Worm (Caenorhabditis elegans): Measurements from ENCODE around the gene T04C12.33.

Gene T04C12.33

DNA sequence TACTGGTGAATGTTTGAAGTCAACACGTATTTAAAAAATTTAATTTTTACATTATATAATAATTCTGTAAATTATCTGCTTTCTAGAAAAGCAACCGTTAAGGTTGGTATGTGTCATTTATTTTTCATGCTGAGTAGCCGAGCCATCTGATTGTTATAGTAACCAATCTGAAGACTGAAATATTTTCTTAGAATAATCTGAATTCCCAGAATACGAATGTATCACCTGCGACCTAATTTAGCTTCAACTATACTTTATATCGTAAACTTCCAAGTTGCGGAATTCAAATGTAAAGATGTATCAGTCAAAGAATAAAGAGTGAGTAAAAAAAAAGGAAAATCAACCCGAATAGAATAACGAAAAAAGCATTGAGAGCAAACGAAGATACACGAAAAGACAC, 18.8 kb upstream of the T04C12.33 start:
- TF ChIP-seq elt-3 (tag; optimal IDR thresholded peaks at IDR 0.05): no peak
- no peak for TF ChIP-seq alr-1 (tag; optimal IDR thresholded peaks at IDR 0.05)
- TF ChIP-seq ama-1 (optimal IDR thresholded peaks at IDR 0.05): no peak
- TF ChIP-seq ceh-82 (tag; optimal IDR thresholded peaks at IDR 0.05): no peak
- TF ChIP-seq gmeb-1 (tag; optimal IDR thresholded peaks at IDR 0.05): no peak
- TF ChIP-seq ztf-11 (tag; optimal IDR thresholded peaks at IDR 0.05): no peak
- no peak for TF ChIP-seq mab-5 (tag; optimal IDR thresholded peaks at IDR 0.05)
- no peak for TF ChIP-seq ZK546.5 (tag; optimal IDR thresholded peaks at IDR 0.05)
- TF ChIP-seq crh-2 (tag; optimal IDR thresholded peaks at IDR 0.05): no peak
- TF ChIP-seq zag-1 (tag; optimal IDR thresholded peaks at IDR 0.05): no peak
- TF ChIP-seq C34F6.9 (tag; optimal IDR thresholded peaks at IDR 0.05): no peak

DNA sequence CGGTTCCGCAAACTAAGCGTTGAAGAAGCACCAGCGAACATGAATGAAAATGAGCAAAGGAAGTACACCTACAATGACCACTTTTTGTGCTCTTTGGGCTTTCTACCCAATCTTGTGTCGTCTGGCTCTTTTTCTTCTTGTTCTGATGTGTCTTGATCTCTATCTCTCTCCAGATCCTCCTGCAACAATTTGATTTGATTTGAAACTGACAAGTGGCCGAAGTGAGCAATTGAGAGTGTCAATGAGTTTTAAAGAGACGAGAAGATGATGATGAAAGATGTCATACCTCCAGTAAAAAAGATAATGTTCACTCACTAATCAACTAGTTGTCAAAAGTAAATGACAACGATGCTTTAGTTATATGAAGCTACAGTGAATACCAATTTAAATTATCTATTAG, 17.3 kb upstream of the T04C12.33 start, which contains the start of gene pptr-2:
Gene pptr-2 (minus strand): TSS at position 184 of the 400 bp plus-strand sequence.
- TF ChIP-seq sma-9 (GFP tag; optimal IDR thresholded peaks at IDR 0.05) (peak; percentile 14), sma-9 (tag; optimal IDR thresholded peaks at IDR 0.05) (no peak), sem-4 (tag; optimal IDR thresholded peaks at IDR 0.05) (peak; percentile 22), ceh-82 (tag; optimal IDR thresholded peaks at IDR 0.05) (no peak), nhr-23 (tag; optimal IDR thresholded peaks at IDR 0.05) (no peak), elt-1 (tag; optimal IDR thresholded peaks at IDR 0.05) (no peak), F13H6.1 (tag; optimal IDR thresholded peaks at IDR 0.05) (peak; percentile 41), snpc-4 (tag; optimal IDR thresholded peaks at IDR 0.05) (no peak), C34F6.9 (tag; optimal IDR thresholded peaks at IDR 0.05) (peak; percentile 16), nhr-129 (tag; optimal IDR thresholded peaks at IDR 0.05) (peak; percentile 59)

DNA sequence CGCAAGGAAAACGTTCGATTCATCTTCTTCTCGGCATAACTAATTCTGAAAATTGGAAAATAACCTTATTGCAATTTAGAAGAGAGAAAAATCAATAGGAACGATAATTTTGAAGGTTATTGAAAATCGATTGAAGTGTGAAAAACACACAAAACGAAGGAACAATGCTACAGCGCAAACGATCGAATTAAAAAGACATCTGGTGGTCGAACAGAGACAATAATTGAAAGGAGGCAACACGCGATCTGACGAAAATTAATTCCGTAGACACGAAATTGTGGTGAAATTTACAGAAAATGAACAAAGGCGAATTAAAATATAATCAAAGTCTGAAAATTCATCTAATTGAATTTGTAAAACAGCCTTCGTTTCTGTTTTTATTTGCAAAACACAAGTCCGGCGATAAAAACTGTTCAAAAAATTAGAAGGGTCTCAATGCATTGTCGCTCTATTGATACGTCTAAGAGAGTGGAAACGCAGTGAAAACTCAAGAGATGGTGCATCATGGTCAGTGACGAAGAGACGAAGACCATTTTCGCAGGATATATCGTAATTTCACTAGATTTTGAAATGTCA, 12.6 kb upstream of the T04C12.33 start, which contains the start of gene pak-2:
Gene pak-2 (minus strand): TSS at position 51 of the 576 bp plus-strand sequence.
- TF ChIP-seq lsy-2 (tag; optimal IDR thresholded peaks at IDR 0.05): peak; percentile 38 to 85
- no peak for TF ChIP-seq ztf-11 (tag; optimal IDR thresholded peaks at IDR 0.05)
- TF ChIP-seq zag-1 (tag; optimal IDR thresholded peaks at IDR 0.05): peak; percentile 12
- TF ChIP-seq F13H6.1 (tag; optimal IDR thresholded peaks at IDR 0.05): peak; percentile 81
- TF ChIP-seq lin-13 (GFP tag; optimal IDR thresholded peaks at IDR 0.05): peak; percentile 84
- TF ChIP-seq crh-2 (tag; optimal IDR thresholded peaks at IDR 0.05): peak; percentile 74
- no peak for TF ChIP-seq ceh-82 (tag; optimal IDR thresholded peaks at IDR 0.05)
- peak; percentile 39 for TF ChIP-seq nhr-21 (tag; optimal IDR thresholded peaks at IDR 0.05)
- TF ChIP-seq fos-1 (tag; optimal IDR thresholded peaks at IDR 0.05): peak; percentile 76
- peak; percentile 95 for TF ChIP-seq unc-55 (GFP tag; optimal IDR thresholded peaks at IDR 0.05)
- peak; percentile 69 for TF ChIP-seq gmeb-1 (tag; optimal IDR thresholded peaks at IDR 0.05)
- TF ChIP-seq nhr-6 (tag; optimal IDR thresholded peaks at IDR 0.05): peak; percentile 75
- TF ChIP-seq nhr-25 (tag; optimal IDR thresholded peaks at IDR 0.05): peak; percentile 76
- no peak for TF ChIP-seq lin-11 (tag; optimal IDR thresholded peaks at IDR 0.05)
- peak; percentile 45 for TF ChIP-seq sem-4 (tag; optimal IDR thresholded peaks at IDR 0.05)
- peak; percentile 93 for TF ChIP-seq sma-3 (GFP tag; optimal IDR thresholded peaks at IDR 0.05)
- peak; percentile 37 for TF ChIP-seq Y55F3AM.14 (GFP tag; optimal IDR thresholded peaks at IDR 0.05)
- TF ChIP-seq nhr-129 (tag; optimal IDR thresholded peaks at IDR 0.05): peak; percentile 90
- peak; percentile 55 for TF ChIP-seq egl-27 (tag; optimal IDR thresholded peaks at IDR 0.05)
- TF ChIP-seq sma-9 (GFP tag; optimal IDR thresholded peaks at IDR 0.05): peak; percentile 62
- TF ChIP-seq sma-9 (tag; optimal IDR thresholded peaks at IDR 0.05): no peak
- no peak for TF ChIP-seq mab-5 (tag; optimal IDR thresholded peaks at IDR 0.05)
- peak; percentile 39 for TF ChIP-seq blmp-1 (tag; optimal IDR thresholded peaks at IDR 0.05; ENCODE audit: insufficient read depth)
- peak; percentile 93 for TF ChIP-seq C34F6.9 (tag; optimal IDR thresholded peaks at IDR 0.05)
- no peak for TF ChIP-seq ceh-16 (tag; optimal IDR thresholded peaks at IDR 0.05)

DNA sequence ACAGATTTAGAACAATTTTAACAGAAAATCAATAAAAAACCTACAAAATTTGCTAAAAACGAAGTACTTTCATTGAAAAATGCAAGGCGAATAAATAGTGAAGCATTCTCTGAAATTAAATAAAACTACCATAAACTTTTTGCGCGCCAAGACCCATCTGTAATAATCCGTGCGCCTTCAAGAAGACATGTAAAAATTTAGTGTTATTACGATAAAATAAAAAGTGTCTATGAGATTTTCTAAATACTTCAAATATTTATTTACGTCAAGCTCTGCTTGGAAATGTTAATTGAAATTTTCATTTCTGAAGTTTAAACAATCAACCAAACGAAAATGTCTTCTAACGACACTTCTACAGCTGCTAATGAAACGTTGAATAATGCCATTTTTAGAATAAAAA, 12.0 kb upstream of the T04C12.33 start, which contains the start of gene C45B11.9:
Gene C45B11.9 (plus strand): TSS at position 301 of the 400 bp plus-strand sequence.
- TF ChIP-seq lin-39 (tag; optimal IDR thresholded peaks at IDR 0.05) (no peak), ZK546.5 (tag; optimal IDR thresholded peaks at IDR 0.05) (no peak), lsy-2 (tag; optimal IDR thresholded peaks at IDR 0.05) (no peak), nhr-21 (tag; optimal IDR thresholded peaks at IDR 0.05) (no peak), peb-1 (tag; optimal IDR thresholded peaks at IDR 0.05) (no peak), mbf-1 (tag; optimal IDR thresholded peaks at IDR 0.05) (no peak)

All from whole organism, L2 larva.